Worm (Caenorhabditis elegans) whole organism, L4/young adult: ENCODE results near the gene algn-3.

Experiments
- W03F9.2 ChIP-seq: fragments of 150-350 bp; optimal IDR thresholded peaks from 2 replicates; lab custom pipeline; 2014; ENCODE audit warnings: missing biosample characterization, missing genetic modification characterization
- dao-5 ChIP-seq: sonication (generic microtip); optimal IDR thresholded peaks from 2 replicates; lab custom pipeline; 2016; ENCODE audit warnings: missing genotype, missing genetic modification characterization, moderate library complexity, missing compliant biosample characterization
- him-1 ChIP-seq: sonication (generic microtip); optimal IDR thresholded peaks from 2 replicates; lab custom pipeline; 2016; ENCODE audit warnings: missing genotype, missing genetic modification reagents, missing genetic modification characterization, missing compliant biosample characterization

DNA sequence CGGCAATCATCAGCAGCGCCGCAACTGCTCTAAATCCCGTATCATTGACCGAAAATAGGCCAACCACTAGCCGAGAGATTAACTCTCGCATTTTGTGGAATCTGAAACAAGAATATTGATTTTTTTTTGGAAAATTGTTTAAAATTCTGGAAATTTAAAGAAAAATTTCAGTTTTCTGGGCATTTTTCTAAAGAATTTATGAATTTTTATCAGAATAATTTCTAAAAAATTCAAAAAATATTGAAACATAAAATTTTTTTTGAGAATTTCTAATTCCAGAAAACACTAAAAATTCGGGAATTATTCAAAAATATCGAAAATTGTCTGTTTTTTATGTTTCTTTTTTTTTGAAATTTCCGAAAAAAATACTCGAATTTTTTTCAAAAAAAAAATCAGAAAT, at the start of gene algn-3:
- TF ChIP-seq W03F9.2 (tag; lab: Kevin White, UChicago) = no peak
- no peak for TF ChIP-seq him-1 (tag; lab: Kevin White, UChicago)
- no peak for TF ChIP-seq dao-5
